Fruit fly (Drosophila melanogaster) whole organism, embryonic: ENCODE data around the gene cbt.

Experiments used
- Abd-B ChIP-seq: fragments of 200-800 bp; sonication (Bioruptor generic); optimal IDR thresholded peaks from 2 replicates; lab custom pipeline; 2018; ENCODE audit warnings: missing biosample characterization, mild to moderate bottlenecking, missing genetic modification characterization, moderate library complexity
- B-H1 ChIP-seq: fragments of 200-800 bp; sonication (Bioruptor generic); IDR thresholded peaks from 3 replicates; pipeline ENCODE4 v1.3.6; 2022; ENCODE audit warnings: missing biosample characterization, missing genetic modification characterization
- CG11504 ChIP-seq: fragments of 200-800 bp; sonication (Bioruptor generic); optimal IDR thresholded peaks from 3 replicates; lab custom pipeline; 2019; ENCODE audit warnings: missing biosample characterization, mild to moderate bottlenecking, missing genetic modification characterization, moderate library complexity
- CG11696 ChIP-seq: fragments of 200-800 bp; sonication (Bioruptor generic); IDR thresholded peaks from 2 replicates; pipeline ENCODE4 v1.3.6; 2022; ENCODE audit warnings: missing biosample characterization, missing genetic modification characterization
- CG12219 ChIP-seq: fragments of 200-800 bp; sonication (Bioruptor generic); optimal IDR thresholded peaks from 3 replicates; lab custom pipeline; 2018; ENCODE audit warnings: missing biosample characterization, mild to moderate bottlenecking, missing genetic modification characterization
- CG14050 ChIP-seq: fragments of 200-800 bp; sonication (Bioruptor generic); IDR thresholded peaks from 3 replicates; pipeline ENCODE4 v1.3.6; 2022; ENCODE audit warnings: missing biosample characterization, missing genetic modification characterization
- CG15479 ChIP-seq: fragments of 200-800 bp; sonication (Bioruptor generic); optimal IDR thresholded peaks from 3 replicates; lab custom pipeline; 2019; ENCODE audit warnings: missing biosample characterization, mild to moderate bottlenecking, missing genetic modification characterization, moderate library complexity
- CG1603 ChIP-seq: fragments of 200-800 bp; sonication (Bioruptor generic); optimal IDR thresholded peaks from 2 replicates; lab custom pipeline; 2019; ENCODE audit warnings: missing biosample characterization, mild to moderate bottlenecking, missing genetic modification characterization, moderate library complexity
- CG17612 ChIP-seq: fragments of 200-800 bp; sonication (Bioruptor generic); IDR thresholded peaks from 2 replicates; pipeline ENCODE4 v1.3.6; 2022; ENCODE audit warnings: missing biosample characterization, missing genetic modification characterization
- CG18599 ChIP-seq: fragments of 200-800 bp; sonication (Bioruptor generic); optimal IDR thresholded peaks from 3 replicates; lab custom pipeline; 2017; ENCODE audit warnings: missing biosample characterization, missing genetic modification characterization, mild to moderate bottlenecking, moderate library complexity, missing genetic modification reagents
- CG2678 ChIP-seq: fragments of 200-800 bp; sonication (Bioruptor generic); optimal IDR thresholded peaks from 3 replicates; lab custom pipeline; 2019; ENCODE audit warnings: missing biosample characterization, mild to moderate bottlenecking, missing genetic modification characterization, moderate library complexity
- CG34422 ChIP-seq: fragments of 200-800 bp; sonication (Bioruptor generic); IDR thresholded peaks from 3 replicates; pipeline ENCODE4 v1.3.6; 2022; ENCODE audit warnings: missing biosample characterization, missing genetic modification characterization
- CG3847 ChIP-seq: fragments of 200-800 bp; sonication (Bioruptor generic); IDR thresholded peaks from 2 replicates; pipeline ENCODE4 v1.3.6; 2022; ENCODE audit warnings: missing biosample characterization, missing genetic modification characterization
- CG5953 ChIP-seq: fragments of 200-800 bp; sonication (Bioruptor generic); IDR thresholded peaks from 2 replicates; pipeline ENCODE4 v1.3.6; 2022; ENCODE audit warnings: missing biosample characterization, missing genetic modification characterization
- CG6689 ChIP-seq: fragments of 200-800 bp; sonication (Bioruptor generic); IDR thresholded peaks from 2 replicates; pipeline ENCODE4 v1.3.6; 2022; ENCODE audit warnings: missing biosample characterization, missing genetic modification characterization
- CG7839 ChIP-seq: fragments of 200-800 bp; sonication (Bioruptor generic); optimal IDR thresholded peaks from 3 replicates; lab custom pipeline; 2018; ENCODE audit warnings: missing biosample characterization, mild to moderate bottlenecking, missing genetic modification characterization, moderate library complexity
- CG8290 ChIP-seq, 3 experiments: fragments of 200-800 bp; sonication (Bioruptor generic); optimal IDR thresholded peaks; 2 replicates each; lab custom pipeline; 2016 to 2019; ENCODE audit warnings: missing biosample characterization in 3 of 3, missing genetic modification characterization in 3 of 3, mild to moderate bottlenecking in 2 of 3, moderate library complexity in 1 of 3
- CG8765 ChIP-seq: fragments of 200-800 bp; sonication (Bioruptor generic); IDR thresholded peaks from 2 replicates; pipeline ENCODE4 v1.3.6; 2022; ENCODE audit warnings: missing biosample characterization, missing genetic modification characterization
- D ChIP-seq, 2 experiments: fragments of 200-800 bp in 1 of 2; fragments of >200 bp in 1 of 2; sonication (Bioruptor generic) in 1 of 2; optimal IDR thresholded peaks; 2 replicates in 1 of 2; 3 replicates in 1 of 2; lab custom pipeline; 2017; ENCODE audit warnings: mild to moderate bottlenecking in 1 of 2, missing biosample characterization in 1 of 2, missing genetic modification characterization in 1 of 2, missing genetic modification reagents in 1 of 2
- Ets65A ChIP-seq: fragments of 200-800 bp; sonication (Bioruptor generic); peaks from one replicate; lab custom pipeline; 2016; ENCODE audit warnings: missing biosample characterization, missing genetic modification characterization
- Hmr ChIP-seq: fragments of 200-800 bp; sonication (Bioruptor generic); optimal IDR thresholded peaks from 3 replicates; lab custom pipeline; 2017; ENCODE audit warnings: mild to moderate bottlenecking, missing biosample characterization, missing genetic modification reagents, missing genetic modification characterization
- Hr39 ChIP-seq: fragments of >200 bp; optimal IDR thresholded peaks from 2 replicates; lab custom pipeline; 2017
- Hr51 ChIP-seq, 2 experiments: fragments of 200-800 bp; sonication (Bioruptor generic); optimal IDR thresholded peaks; 2 replicates in 1 of 2; 3 replicates in 1 of 2; lab custom pipeline; 2016 to 2018; ENCODE audit warnings: missing biosample characterization in 2 of 2, missing genetic modification characterization in 2 of 2, mild to moderate bottlenecking in 1 of 2, moderate library complexity in 1 of 2
- Med ChIP-seq: fragments of 200-800 bp; sonication (Bioruptor generic); peaks from one replicate; lab custom pipeline; 2016; ENCODE audit warnings: missing biosample characterization, missing genetic modification characterization, mild to moderate bottlenecking, inconsistent platforms, moderate library complexity
- Oli ChIP-seq: fragments of 200-800 bp; sonication (Bioruptor generic); optimal IDR thresholded peaks from 2 replicates; lab custom pipeline; 2018; ENCODE audit warnings: missing biosample characterization, mild to moderate bottlenecking, missing genetic modification characterization, moderate library complexity
- PHDP ChIP-seq: fragments of 200-800 bp; sonication (Bioruptor generic); optimal IDR thresholded peaks from 3 replicates; lab custom pipeline; 2018; ENCODE audit warnings: missing biosample characterization, mild to moderate bottlenecking, missing genetic modification characterization, moderate library complexity
- Six4 ChIP-seq: fragments of 200-800 bp; sonication (Bioruptor generic); optimal IDR thresholded peaks from 2 replicates; lab custom pipeline; 2016; ENCODE audit warnings: missing biosample characterization, missing genetic modification characterization
- Ssrp ChIP-seq: fragments of 200-800 bp; sonication (Bioruptor generic); optimal IDR thresholded peaks from 2 replicates; lab custom pipeline; 2018; ENCODE audit warnings: missing biosample characterization, mild to moderate bottlenecking, missing genetic modification characterization, moderate library complexity
- Xbp1 ChIP-seq: fragments of 200-800 bp; sonication (Bioruptor generic); optimal IDR thresholded peaks from 3 replicates; lab custom pipeline; 2016; ENCODE audit warnings: missing biosample characterization, mild to moderate bottlenecking, missing genetic modification characterization
- abd-A ChIP-seq: fragments of 200-800 bp; sonication (Bioruptor generic); optimal IDR thresholded peaks from 3 replicates; lab custom pipeline; 2019; ENCODE audit warnings: missing biosample characterization, mild to moderate bottlenecking, missing genetic modification characterization, moderate library complexity
- chinmo ChIP-seq: fragments of 200-800 bp; sonication (Bioruptor generic); IDR thresholded peaks from 4 replicates; pipeline ENCODE4 v1.3.6; 2022; ENCODE audit warnings: missing biosample characterization, missing genetic modification characterization; ENCODE audit not compliant: partially characterized antibody
- ci ChIP-seq: fragments of 200-800 bp; sonication (Bioruptor generic); IDR thresholded peaks from 3 replicates; pipeline ENCODE4 v1.3.6; 2022; ENCODE audit warnings: missing biosample characterization, missing genetic modification characterization
- dmrt99B ChIP-seq: fragments of 200-800 bp; sonication (Bioruptor generic); optimal IDR thresholded peaks from 2 replicates; lab custom pipeline; 2018; ENCODE audit warnings: missing biosample characterization, mild to moderate bottlenecking, missing genetic modification characterization, moderate library complexity
- dysf ChIP-seq: fragments of 200-800 bp; sonication (Bioruptor generic); IDR thresholded peaks from 3 replicates; pipeline ENCODE4 v1.3.6; 2022; ENCODE audit warnings: missing biosample characterization, missing genetic modification characterization
- ftz-f1 ChIP-seq: fragments of 200-800 bp; sonication (Bioruptor generic); optimal IDR thresholded peaks from 2 replicates; lab custom pipeline; 2016; ENCODE audit warnings: missing biosample characterization, missing genetic modification characterization
- gem ChIP-seq: fragments of 200-800 bp; sonication (Bioruptor generic); optimal IDR thresholded peaks from 2 replicates; lab custom pipeline; 2019; ENCODE audit warnings: missing biosample characterization, mild to moderate bottlenecking, missing genetic modification characterization, moderate library complexity
- otp ChIP-seq: fragments of 200-800 bp; sonication (Bioruptor generic); IDR thresholded peaks from 3 replicates; pipeline ENCODE4, ENCODE4 v1.3.6; 2022; ENCODE audit warnings: missing biosample characterization, missing genetic modification characterization
- phol ChIP-seq: fragments of 200-800 bp; sonication (Bioruptor generic); optimal IDR thresholded peaks from 3 replicates; lab custom pipeline; 2018; ENCODE audit warnings: missing biosample characterization, mild to moderate bottlenecking, missing genetic modification characterization, moderate library complexity
- sens ChIP-seq: fragments of 200-800 bp; sonication (Bioruptor generic); peaks from one replicate; lab custom pipeline; 2016; ENCODE audit warnings: missing biosample characterization, missing genetic modification characterization
- tap ChIP-seq: fragments of 200-800 bp; optimal IDR thresholded peaks from 3 replicates; lab custom pipeline; 2019; ENCODE audit warnings: missing biosample characterization, mild to moderate bottlenecking, missing genetic modification characterization, moderate library complexity
- unpg ChIP-seq: fragments of 200-800 bp; sonication (Bioruptor generic); optimal IDR thresholded peaks from 3 replicates; lab custom pipeline; 2018; ENCODE audit warnings: missing biosample characterization, mild to moderate bottlenecking, missing genetic modification characterization, moderate library complexity
- vvl ChIP-seq: fragments of 200-800 bp; sonication (Bioruptor generic); IDR thresholded peaks from 2 replicates; pipeline ENCODE4 v1.3.6; 2022; ENCODE audit warnings: missing biosample characterization, missing genetic modification characterization
- zfh1 ChIP-seq: fragments of 200-800 bp; sonication (Bioruptor generic); IDR thresholded peaks from 3 replicates; pipeline ENCODE4 v1.3.6; 2022; ENCODE audit warnings: missing biosample characterization, missing genetic modification characterization
- zfh2 ChIP-seq: fragments of 200-800 bp; sonication (Bioruptor generic); optimal IDR thresholded peaks from 2 replicates; lab custom pipeline; 2016; ENCODE audit warnings: missing biosample characterization, missing genetic modification characterization

The cbt gene

DNA sequence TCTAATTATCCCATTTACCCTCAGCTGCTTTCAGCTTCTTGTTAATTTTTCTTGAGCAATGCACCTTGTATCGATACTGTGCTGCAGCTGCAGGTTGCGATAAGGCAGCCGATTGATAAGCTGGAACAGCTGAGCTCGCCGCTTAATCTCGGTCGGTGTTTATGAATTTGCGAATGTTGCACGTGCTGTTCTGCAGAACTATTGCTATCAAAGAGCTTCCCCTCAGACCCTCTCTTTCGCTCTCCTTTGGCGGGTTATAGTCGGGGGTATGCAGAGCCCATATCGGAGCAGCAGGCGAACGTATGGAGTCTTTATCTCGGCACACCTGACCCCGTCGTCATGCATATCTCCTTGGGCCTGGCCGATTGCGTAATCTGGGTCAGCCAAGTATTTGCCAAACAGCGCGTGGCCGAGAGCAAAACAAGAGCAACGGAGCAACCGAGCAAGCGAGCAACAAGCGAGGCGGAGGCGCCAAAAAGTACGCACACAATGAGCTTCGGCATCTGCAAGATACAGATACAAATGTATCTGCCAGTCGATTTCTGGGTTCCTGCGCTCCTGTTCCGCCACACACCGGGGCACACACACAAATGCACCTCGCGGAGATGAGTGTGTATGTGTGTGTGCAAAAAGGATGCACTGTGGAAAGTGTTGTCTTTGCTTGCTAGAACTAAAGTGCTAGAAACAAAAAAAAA, 34.8 kb upstream of the cbt start (continued):
- TF ChIP-seq CG8765 (GFP tag; lab: Robert Waterston, UW) (no peak), Ets65A (peak; percentile 40), CG15479 (peak; percentile 94)

- TF ChIP-seq Oli (tag; lab: Kevin White, UChicago): peak; percentile 32
- TF ChIP-seq CG18599 (GFP tag; lab: Kevin White, UChicago): peak; percentile 10
- no peak for TF ChIP-seq phol (tag; lab: Kevin White, UChicago)
- no peak for TF ChIP-seq B-H1 (GFP tag; lab: Robert Waterston, UW)
- peak; percentile 33 for TF ChIP-seq CG1603 (tag; lab: Kevin White, UChicago)
- TF ChIP-seq Ssrp (tag; lab: Kevin White, UChicago): no peak
- peak; percentile 1 for TF ChIP-seq PHDP (tag; lab: Kevin White, UChicago)
- TF ChIP-seq Ets65A: peak; percentile 55
- 0 out of 3 replicates have a peak, but pooled peaks have one; percentile 7 for TF ChIP-seq otp
- TF ChIP-seq CG14050: 0 out of 3 replicates have a peak, but pooled peaks have one; percentile 23
- TF ChIP-seq gem (tag; lab: Kevin White, UChicago): peak; percentile 19
- peak; percentile 46 for TF ChIP-seq abd-A
- 0 out of 2 replicates have a peak, but pooled peaks have one; percentile 28 for TF ChIP-seq CG5953 (GFP tag; lab: Robert Waterston, UW)
- TF ChIP-seq Med (GFP tag; lab: Kevin White, UChicago): peak; percentile 82
- peak; percentile 31 for TF ChIP-seq Hmr (GFP tag; lab: Kevin White, UChicago)
- 0 out of 4 replicates have a peak, but pooled peaks have one; percentile 16 for TF ChIP-seq chinmo (GFP tag; lab: Robert Waterston, UW)
- TF ChIP-seq Xbp1 (GFP tag; lab: Kevin White, UChicago): no peak
- TF ChIP-seq Hr39 (lab: Kevin White, UChicago): no peak
- TF ChIP-seq dmrt99B (tag; lab: Kevin White, UChicago): peak; percentile 9
- peak; percentile 34 for TF ChIP-seq CG7839
- peak; percentile 60 for TF ChIP-seq vvl (GFP tag; lab: Robert Waterston, UW)
- TF ChIP-seq sens (GFP tag; lab: Kevin White, UChicago): peak; percentile 13
- TF ChIP-seq Six4 (GFP tag; lab: Kevin White, UChicago): no peak
- TF ChIP-seq D (optimal IDR thresholded peaks at IDR 0.05; lab: Kevin White, UChicago): no peak
- TF ChIP-seq D (GFP tag; optimal IDR thresholded peaks at IDR 0.05; lab: Kevin White, UChicago): no peak
- 0 out of 3 replicates have a peak, but pooled peaks have one; percentile 39 for TF ChIP-seq CG34422 (GFP tag; lab: Robert Waterston, UW)
- peak; percentile 52 for TF ChIP-seq Abd-B (GFP tag; lab: Kevin White, UChicago)
- 0 out of 3 replicates have a peak, but pooled peaks have one; percentile 17 for TF ChIP-seq dysf (GFP tag; lab: Robert Waterston, UW)
- TF ChIP-seq CG11696: peak; percentile 75
- TF ChIP-seq Hr51 (GFP tag; optimal IDR thresholded peaks at IDR 0.05; lab: Kevin White, UChicago): peak in 1 of 2 experiments; percentile 34
- peak; percentile 22 for TF ChIP-seq CG12219 (GFP tag; lab: Kevin White, UChicago)
- 0 out of 3 replicates have a peak, but pooled peaks have one; percentile 18 for TF ChIP-seq zfh1
- peak; percentile 31 for TF ChIP-seq CG11504 (tag; lab: Kevin White, UChicago)
- peak; percentile 6 for TF ChIP-seq unpg (GFP tag; lab: Kevin White, UChicago)
- no peak for TF ChIP-seq ftz-f1 (GFP tag; lab: Kevin White, UChicago)
- no peak for TF ChIP-seq CG3847 (GFP tag; lab: Robert Waterston, UW)
- TF ChIP-seq CG17612 (GFP tag; lab: Robert Waterston, UW): no peak
- no peak for TF ChIP-seq zfh2 (GFP tag; lab: Kevin White, UChicago)
- TF ChIP-seq CG8290 (GFP tag; optimal IDR thresholded peaks at IDR 0.05; lab: Kevin White, UChicago): no peak
- peak in 1 of 2 experiments; percentile 15 for TF ChIP-seq CG8290 (tag; optimal IDR thresholded peaks at IDR 0.05; lab: Kevin White, UChicago)
- 0 out of 3 replicates have a peak, but pooled peaks have one; percentile 44 for TF ChIP-seq ci (GFP tag; lab: Robert Waterston, UW)
- TF ChIP-seq CG2678 (tag; lab: Kevin White, UChicago): peak; percentile 5
- TF ChIP-seq CG6689 (GFP tag; lab: Robert Waterston, UW): 0 out of 2 replicates have a peak, but pooled peaks have one; percentile 15
- TF ChIP-seq tap (tag; lab: Kevin White, UChicago): no peak
Measured at dm6 chr2L:513035-513434, 33.5 kb upstream of the cbt start.
